Fruit fly (Drosophila melanogaster): ENCODE measurements around the gene CG6296.

CG6296 gene

DNA sequence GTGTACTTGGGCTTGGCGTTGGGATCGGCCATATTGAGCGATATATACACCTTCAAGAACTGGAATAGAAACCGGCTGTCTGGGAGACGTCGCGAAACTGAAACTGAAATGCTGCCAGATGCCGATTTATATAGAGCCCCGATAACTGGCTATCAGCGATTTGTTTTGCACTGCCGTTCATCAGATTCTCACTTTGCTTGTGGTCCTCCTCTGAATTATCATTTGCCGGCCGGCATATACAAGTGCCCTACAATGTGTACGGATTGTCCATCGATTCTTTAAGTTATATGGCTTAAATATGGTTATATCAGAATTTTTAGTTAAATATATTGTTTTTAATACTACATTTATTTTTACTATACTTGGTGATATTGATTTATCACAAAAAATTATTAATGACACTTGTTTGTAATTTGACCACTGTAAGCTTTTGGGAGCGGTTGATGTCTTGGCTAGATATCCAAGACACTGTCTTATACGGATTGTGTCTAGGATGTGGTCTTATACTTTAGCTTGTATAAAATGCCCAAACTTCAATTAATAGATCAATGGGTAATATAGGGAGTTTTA, 16.8 kb downstream of the CG6296 start, which contains the start of gene CG31075:
TSS of gene CG31075 (minus strand) at position 106 of the 570 bp plus-strand sequence.
- peak; percentile 85 for TF ChIP-seq noc (tag; optimal IDR thresholded peaks at IDR 0.05)

- no peak for TF ChIP-seq noc (tag; optimal IDR thresholded peaks at IDR 0.05)
Observed at dm6 chr3R:26987455-26987854, 17.8 kb downstream of the CG6296 start.

- TF ChIP-seq noc (tag; optimal IDR thresholded peaks at IDR 0.05) = peak; percentile 64
Observed at dm6 chr3R:26984437-26984836, 20.8 kb downstream of the CG6296 start.

dm6 chr3R:26982106-26982505, 23.2 kb downstream of the CG6296 start:
- no peak for TF ChIP-seq noc (tag; optimal IDR thresholded peaks at IDR 0.05)

dm6 chr3R:26980282-26980691, 25.0 kb downstream of the CG6296 start:
- peak; percentile 28 for TF ChIP-seq noc (tag; optimal IDR thresholded peaks at IDR 0.05)

- TF ChIP-seq noc (tag; optimal IDR thresholded peaks at IDR 0.05) = no peak
Observed at dm6 chr3R:26978241-26978640, 27.0 kb downstream of the CG6296 start, which contains the start of the genes CG14253 and CG46313. TSS of gene CG14253 (plus strand) at chr3R:26978541. TSS of gene CG46313 (plus strand) at chr3R:26978541.

DNA sequence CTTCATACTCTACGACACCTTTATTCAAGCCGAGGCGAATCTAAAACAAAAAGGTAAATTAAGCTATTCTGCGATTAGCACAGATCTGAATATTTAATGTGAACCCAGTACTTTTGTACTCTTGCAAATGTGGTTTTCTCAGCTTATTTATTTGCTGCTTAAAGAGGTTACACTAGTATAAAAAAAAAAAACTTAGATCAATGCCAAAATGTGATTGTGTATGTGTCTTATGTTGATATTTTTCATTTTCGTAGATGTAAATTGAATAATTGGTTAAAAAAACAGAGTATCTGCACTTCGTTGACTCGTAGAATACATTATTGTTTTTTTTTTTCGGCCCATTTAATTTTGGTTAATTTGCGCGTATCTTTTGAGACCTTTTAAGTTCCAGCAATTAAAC, 35.5 kb downstream of the CG6296 start:
- peak; percentile 77 for TF ChIP-seq noc (tag; optimal IDR thresholded peaks at IDR 0.05)

DNA sequence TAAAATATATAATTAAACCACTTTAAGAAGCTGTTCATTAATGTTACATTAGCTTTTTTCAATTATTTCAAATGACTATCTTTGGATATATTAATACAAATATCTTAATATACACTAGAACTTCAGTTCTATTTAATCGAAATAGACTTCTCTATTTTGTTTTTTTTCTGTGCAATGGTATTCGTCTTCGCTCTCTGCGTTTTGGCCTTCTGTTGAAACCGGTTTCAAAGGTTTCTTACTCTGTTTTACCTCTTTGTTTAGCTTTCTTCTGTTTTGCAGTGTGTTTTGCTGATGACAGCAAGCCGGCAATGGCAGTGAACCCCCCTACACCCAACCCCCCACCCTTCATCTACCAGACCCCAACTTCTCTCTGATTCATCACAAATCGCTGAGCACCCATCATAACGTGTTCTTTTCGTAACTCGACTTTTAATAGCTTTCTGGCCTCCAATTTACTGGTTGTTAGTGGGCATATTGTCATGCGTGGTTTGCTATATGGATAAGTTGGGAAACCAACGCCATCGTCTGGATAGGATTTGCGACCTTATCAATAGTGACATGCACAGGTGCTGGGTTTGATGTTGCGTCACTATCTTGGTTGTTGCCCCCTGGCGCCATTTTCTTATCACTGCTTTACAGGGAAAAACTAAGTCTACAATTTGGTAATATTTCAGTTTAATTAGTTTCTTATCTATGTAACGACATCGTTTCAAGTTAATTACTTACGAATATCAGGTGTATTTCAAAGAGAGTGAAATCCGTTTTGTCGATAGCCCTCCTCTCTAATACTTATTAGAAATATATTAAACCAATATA, 36.2 kb downstream of the CG6296 start:
- TF ChIP-seq noc (tag; optimal IDR thresholded peaks at IDR 0.05) = peak; percentile 2

- TF ChIP-seq noc (tag; optimal IDR thresholded peaks at IDR 0.05) = no peak
Observed at dm6 chr3R:26968313-26968605, 37.0 kb downstream of the CG6296 start.

- TF ChIP-seq noc (tag; optimal IDR thresholded peaks at IDR 0.05) = peak; percentile 41
Observed at dm6 chr3R:26967587-26968312, 37.5 kb downstream of the CG6296 start.

DNA sequence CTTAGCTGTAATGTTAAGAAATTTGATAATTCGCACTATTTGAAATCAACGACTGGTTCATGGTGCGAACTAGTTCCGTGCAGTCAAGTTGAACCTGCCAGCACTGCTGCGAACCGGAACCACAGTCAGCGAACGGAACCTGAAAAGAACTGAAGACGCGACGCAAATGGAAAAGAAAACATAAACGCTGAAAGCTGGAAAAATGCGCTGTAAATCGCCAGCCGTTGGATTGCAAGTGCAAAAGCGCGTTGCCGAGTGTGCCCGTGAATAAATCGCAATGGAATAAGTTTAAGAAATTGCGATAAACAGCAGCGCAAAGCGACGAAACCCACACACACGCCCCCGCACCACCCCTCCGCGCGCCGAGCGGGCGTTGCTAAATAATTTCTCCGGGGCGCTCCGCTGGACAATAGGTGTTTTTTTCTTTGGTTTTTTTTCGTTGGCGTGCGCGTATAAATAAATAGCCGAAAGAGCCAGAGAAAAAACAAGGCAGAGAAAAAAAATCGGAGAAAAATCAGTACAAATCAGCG, 38.4 kb downstream of the CG6296 start, which contains the start of gene CG5521:
TSS of gene CG5521 (plus strand) at position 137 of the 530 bp plus-strand sequence.
- TF ChIP-seq noc (tag; optimal IDR thresholded peaks at IDR 0.05) = peak; percentile 20

- TF ChIP-seq noc (tag; optimal IDR thresholded peaks at IDR 0.05) = no peak
Observed at dm6 chr3R:26966385-26966784, 38.9 kb downstream of the CG6296 start, which contains the start of gene Gr97a. TSS of gene Gr97a (minus strand) at chr3R:26966485.

dm6 chr3R:26964452-26965133, 40.7 kb downstream of the CG6296 start, which contains the start of gene Tsp97E:
TSS of gene Tsp97E (minus strand) at chr3R:26964817.
- no peak for TF ChIP-seq noc (tag; optimal IDR thresholded peaks at IDR 0.05)

dm6 chr3R:26963747-26964174, 41.5 kb downstream of the CG6296 start:
- peak; percentile 88 for TF ChIP-seq noc (tag; optimal IDR thresholded peaks at IDR 0.05)

DNA sequence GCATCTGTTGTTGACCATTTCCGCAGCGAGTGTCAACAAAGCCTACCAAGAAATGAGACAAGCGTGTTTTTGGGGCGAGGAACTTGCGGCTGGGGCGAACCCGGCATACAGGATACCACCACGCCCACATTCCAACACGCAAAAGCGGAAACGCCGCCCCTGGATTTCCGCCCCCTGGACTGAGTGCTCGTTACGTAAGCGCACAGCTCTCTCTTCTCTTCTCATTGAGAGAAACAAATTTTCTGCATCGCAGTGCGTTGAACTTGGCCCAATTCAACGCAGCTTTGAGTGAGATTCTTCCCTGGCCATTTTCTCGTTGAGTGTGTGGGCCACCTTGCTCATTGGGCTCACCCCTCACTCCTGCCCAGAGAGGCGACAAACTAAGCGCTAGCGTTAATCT, 44.8 kb downstream of the CG6296 start:
- no peak for TF ChIP-seq noc (tag; optimal IDR thresholded peaks at IDR 0.05)
